Worm (Caenorhabditis elegans): ENCODE data around the gene F53F8.6.

DNA sequence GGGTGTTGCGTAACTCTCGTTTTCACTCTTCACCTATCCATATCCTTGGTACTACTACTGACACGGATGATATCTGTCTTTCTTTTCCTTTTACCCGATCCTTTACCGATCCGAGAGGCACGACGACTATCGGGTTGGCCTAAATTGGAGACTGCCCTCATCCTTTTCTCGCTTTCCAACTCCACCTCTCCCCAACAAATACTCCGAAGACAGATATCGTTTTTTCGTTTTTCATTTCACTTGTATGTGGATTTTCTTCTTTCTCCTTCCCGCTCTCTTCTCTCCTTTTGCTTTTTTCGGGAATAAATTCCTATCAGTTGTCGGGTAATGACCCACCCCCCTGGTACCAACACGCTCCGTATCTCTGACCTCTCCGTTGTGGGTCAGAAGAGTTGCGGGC, 39.1 kb upstream of the F53F8.6 start:
- no peak for TF ChIP-seq ama-1 (optimal IDR thresholded peaks at IDR 0.05)
- TF ChIP-seq hnd-1 (tag; optimal IDR thresholded peaks at IDR 0.05) = no peak
- TF ChIP-seq scrt-1 (GFP tag; IDR thresholded peaks at IDR 0.05) = no peak
- TF ChIP-seq B0310.2 (tag; optimal IDR thresholded peaks at IDR 0.05) = no peak
- no peak for TF ChIP-seq pes-1 (GFP tag; IDR thresholded peaks at IDR 0.05)
- TF ChIP-seq flt-1 (GFP tag; IDR thresholded peaks at IDR 0.05) = no peak
- no peak for TF ChIP-seq hmbx-1 (tag; optimal IDR thresholded peaks at IDR 0.05)
- TF ChIP-seq sea-1 (GFP tag; conservative IDR thresholded peaks at IDR 0.05) = no peak
- TF ChIP-seq ets-7 (tag; optimal IDR thresholded peaks at IDR 0.05) = no peak
- no peak for TF ChIP-seq aly-1 (tag; optimal IDR thresholded peaks at IDR 0.05)
- no peak for TF ChIP-seq hmg-4 (GFP tag; optimal IDR thresholded peaks at IDR 0.05)
- TF ChIP-seq tra-4 (tag; optimal IDR thresholded peaks at IDR 0.05) = no peak
- TF ChIP-seq tbx-37 (GFP tag; conservative IDR thresholded peaks at IDR 0.05) = no peak

Measured in whole organism, early embryonic.